Worm (Caenorhabditis elegans): Measurements from ENCODE around the gene srx-7.
A peak's percentile ranks its signal among the peaks of the same experiment; 100 is the strongest.

srx-7 gene

ce11 chrV:527602-528001 is 32.4 kb upstream of the srx-7 start, which contains the start of gene srw-108:
TSS of gene srw-108 (plus strand) at chrV:527902.
- no peak for TF ChIP-seq ceh-48 (tag; optimal IDR thresholded peaks at IDR 0.05)
- TF ChIP-seq sdc-2 (tag; optimal IDR thresholded peaks at IDR 0.05): no peak
- TF ChIP-seq ttx-3 (tag; optimal IDR thresholded peaks at IDR 0.05): no peak
- no peak for TF ChIP-seq lin-11 (tag; optimal IDR thresholded peaks at IDR 0.05)

ce11 chrV:532046-532445 is 27.9 kb upstream of the srx-7 start, which contains the start of gene nhr-58:
TSS of gene nhr-58 (plus strand) at chrV:532259.
- TF ChIP-seq ceh-9 (tag; optimal IDR thresholded peaks at IDR 0.05) (no peak), fkh-6 (tag; optimal IDR thresholded peaks at IDR 0.05) (no peak), ceh-24 (tag; optimal IDR thresholded peaks at IDR 0.05) (no peak), pha-2 (tag; optimal IDR thresholded peaks at IDR 0.05) (no peak), fax-1 (tag; optimal IDR thresholded peaks at IDR 0.05) (no peak), ceh-31 (tag; optimal IDR thresholded peaks at IDR 0.05) (peak; percentile 38), elt-2 (tag; optimal IDR thresholded peaks at IDR 0.05) (peak; percentile 72), hlh-6 (tag; optimal IDR thresholded peaks at IDR 0.05) (no peak), ceh-30 (tag; optimal IDR thresholded peaks at IDR 0.05) (no peak), unc-55 (GFP tag; optimal IDR thresholded peaks at IDR 0.05) (peak; percentile 67), ttx-3 (tag; optimal IDR thresholded peaks at IDR 0.05) (no peak), pax-1 (tag; optimal IDR thresholded peaks at IDR 0.05) (peak; percentile 21), pqm-1 (tag; optimal IDR thresholded peaks at IDR 0.05) (no peak), C38D4.7 (GFP tag; optimal IDR thresholded peaks at IDR 0.05) (no peak), ref-2 (tag; optimal IDR thresholded peaks at IDR 0.05) (no peak), hlh-15 (tag; optimal IDR thresholded peaks at IDR 0.05) (no peak), T23F11.4 (GFP tag; optimal IDR thresholded peaks at IDR 0.05) (no peak), lin-11 (tag; optimal IDR thresholded peaks at IDR 0.05) (no peak), nhr-11 (tag; optimal IDR thresholded peaks at IDR 0.05) (no peak), npax-4 (tag; optimal IDR thresholded peaks at IDR 0.05) (no peak), gmeb-2 (tag; optimal IDR thresholded peaks at IDR 0.05) (no peak), K02D7.2 (tag; optimal IDR thresholded peaks at IDR 0.05) (no peak), nfya-1 (tag; optimal IDR thresholded peaks at IDR 0.05) (peak; percentile 34), mec-3 (tag; optimal IDR thresholded peaks at IDR 0.05; ENCODE audit: borderline replicate concordance) (no peak), sdc-2 (tag; optimal IDR thresholded peaks at IDR 0.05) (no peak), madf-2 (tag; optimal IDR thresholded peaks at IDR 0.05) (no peak), dmd-4 (tag; optimal IDR thresholded peaks at IDR 0.05; ENCODE audit: borderline replicate concordance) (no peak), K09A11.1 (tag; optimal IDR thresholded peaks at IDR 0.05; ENCODE audit: insufficient read depth) (no peak), tbx-2 (tag; optimal IDR thresholded peaks at IDR 0.05) (peak; percentile 38), hlh-13 (GFP tag; optimal IDR thresholded peaks at IDR 0.05) (no peak), unc-3 (GFP tag; conservative IDR thresholded peaks at IDR 0.05) (no peak), unc-3 (tag; optimal IDR thresholded peaks at IDR 0.05) (no peak), rnt-1 (tag; optimal IDR thresholded peaks at IDR 0.05) (no peak), ama-1 (optimal IDR thresholded peaks at IDR 0.05) (no peak), ceh-18 (tag; optimal IDR thresholded peaks at IDR 0.05) (no peak), ceh-6 (GFP tag; optimal IDR thresholded peaks at IDR 0.05) (no peak)

ce11 chrV:534176-534575 is 25.8 kb upstream of the srx-7 start, which contains the start of gene nhr-132:
TSS of gene nhr-132 (plus strand) at chrV:534446.
- TF ChIP-seq pat-9 (tag; optimal IDR thresholded peaks at IDR 0.05): no peak
- TF ChIP-seq elt-4 (tag; optimal IDR thresholded peaks at IDR 0.05): no peak
- peak; percentile 14 for TF ChIP-seq nfya-1 (tag; optimal IDR thresholded peaks at IDR 0.05)
- peak; percentile 21 for TF ChIP-seq elt-2 (tag; optimal IDR thresholded peaks at IDR 0.05)

ce11 chrV:536571-536970 is 23.4 kb upstream of the srx-7 start, which contains the start of gene C14C6.5:
TSS of gene C14C6.5 (plus strand) at chrV:536628.
- TF ChIP-seq unc-42 (tag; optimal IDR thresholded peaks at IDR 0.05): no peak
- no peak for TF ChIP-seq hlh-30 (tag; optimal IDR thresholded peaks at IDR 0.05; ENCODE audit: insufficient read depth)
- no peak for TF ChIP-seq ceh-6 (GFP tag; optimal IDR thresholded peaks at IDR 0.05)
- TF ChIP-seq ets-4 (tag; optimal IDR thresholded peaks at IDR 0.05): no peak
- TF ChIP-seq ceh-34 (tag; optimal IDR thresholded peaks at IDR 0.05): no peak
- no peak for TF ChIP-seq mec-3 (tag; optimal IDR thresholded peaks at IDR 0.05; ENCODE audit: borderline replicate concordance)
- no peak for TF ChIP-seq nhr-232 (tag; optimal IDR thresholded peaks at IDR 0.05)
- TF ChIP-seq unc-3 (GFP tag; conservative IDR thresholded peaks at IDR 0.05): no peak
- TF ChIP-seq unc-3 (tag; optimal IDR thresholded peaks at IDR 0.05): no peak
- no peak for TF ChIP-seq ama-1 (optimal IDR thresholded peaks at IDR 0.05)
- no peak for TF ChIP-seq fkh-10 (GFP tag; optimal IDR thresholded peaks at IDR 0.05)
- no peak for TF ChIP-seq nhr-11 (tag; optimal IDR thresholded peaks at IDR 0.05)
- no peak for TF ChIP-seq rnt-1 (tag; optimal IDR thresholded peaks at IDR 0.05)
- no peak for TF ChIP-seq ceh-48 (tag; optimal IDR thresholded peaks at IDR 0.05)
- no peak for TF ChIP-seq ceh-30 (tag; optimal IDR thresholded peaks at IDR 0.05)
